Worm (Caenorhabditis elegans): ENCODE results near the gene smz-1.

DNA sequence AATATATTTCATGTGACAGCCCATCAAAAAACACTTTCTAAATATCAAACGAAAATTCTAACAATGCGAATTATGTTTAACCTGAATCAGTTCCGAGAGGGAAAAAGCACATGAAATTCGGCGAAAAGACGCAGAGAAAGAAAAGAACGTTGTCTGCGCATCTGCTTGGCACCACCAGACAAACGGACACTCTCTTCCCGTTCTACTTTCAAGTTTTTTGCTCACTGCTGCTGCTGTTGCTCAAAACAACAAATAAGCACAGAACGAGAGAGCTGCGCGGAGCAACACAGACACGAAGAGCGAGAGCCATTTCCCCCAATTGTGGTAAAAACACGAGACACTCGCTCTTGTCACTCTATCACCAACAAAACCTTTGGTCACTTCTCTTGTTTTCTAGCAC lies 10.0 kb downstream of the smz-1 start:
- TF ChIP-seq ama-1 (optimal IDR thresholded peaks at IDR 0.05), result no peak
- TF ChIP-seq ama-1 (GFP tag; optimal IDR thresholded peaks at IDR 0.05), result no peak
- no peak for TF ChIP-seq somi-1 (GFP tag; optimal IDR thresholded peaks at IDR 0.05)
- TF ChIP-seq mcd-1 (GFP tag; IDR thresholded peaks at IDR 0.05), result no peak
- TF ChIP-seq madf-6 (GFP tag; IDR thresholded peaks at IDR 0.05), result no peak
- no peak for TF ChIP-seq ceh-91 (GFP tag; IDR thresholded peaks at IDR 0.05)
- TF ChIP-seq pha-4 (tag; optimal IDR thresholded peaks at IDR 0.05), result no peak
- TF ChIP-seq bed-2 (GFP tag; IDR thresholded peaks at IDR 0.05), result no peak
- no peak for TF ChIP-seq mxl-1 (tag; optimal IDR thresholded peaks at IDR 0.05)
- no peak for TF ChIP-seq efl-1 (GFP tag; optimal IDR thresholded peaks at IDR 0.05)
- no peak for TF ChIP-seq dpl-1 (GFP tag; optimal IDR thresholded peaks at IDR 0.05)
- TF ChIP-seq lir-1 (GFP tag; conservative IDR thresholded peaks at IDR 0.05), result no peak

Measured in whole organism, young adult.